Fruit fly (Drosophila melanogaster) whole organism, pupa: ENCODE measurements around the gene Rel.

Source experiments
- CG10348 ChIP-seq: fragments of 200-800 bp; sonication (Bioruptor generic); IDR thresholded peaks from 2 replicates; pipeline ENCODE4 v1.3.6; 2022; ENCODE audit warnings: missing biosample characterization, missing genetic modification characterization
- CG15710 ChIP-seq: fragments of 200-800 bp; sonication (Bioruptor generic); optimal IDR thresholded peaks from 2 replicates; lab custom pipeline; 2018; ENCODE audit warnings: missing biosample characterization, mild to moderate bottlenecking, missing genetic modification characterization, moderate library complexity
- CG4496 ChIP-seq: fragments of 200-800 bp; sonication (Bioruptor generic); IDR thresholded peaks from 3 replicates; pipeline ENCODE4 v1.3.6; 2022; ENCODE audit warnings: missing biosample characterization, missing genetic modification characterization
- D1 ChIP-seq: fragments of 200-800 bp; sonication (Bioruptor generic); optimal IDR thresholded peaks from 2 replicates; lab custom pipeline; 2018; ENCODE audit warnings: missing biosample characterization, mild to moderate bottlenecking, missing genetic modification characterization, moderate library complexity
- Snoo ChIP-seq: fragments of 200-800 bp; sonication (Bioruptor generic); optimal IDR thresholded peaks from 3 replicates; lab custom pipeline; 2017; ENCODE audit warnings: missing biosample characterization, mild to moderate bottlenecking, missing genetic modification characterization, inconsistent platforms
- gl ChIP-seq: fragments of 200-800 bp; sonication (Bioruptor generic); optimal IDR thresholded peaks from 2 replicates; lab custom pipeline; 2018; ENCODE audit warnings: missing biosample characterization, mild to moderate bottlenecking, missing genetic modification characterization
- rn ChIP-seq: fragments of 200-800 bp; sonication (Bioruptor generic); IDR thresholded peaks from 2 replicates; pipeline ENCODE4 v1.3.6; 2022; ENCODE audit warnings: missing biosample characterization, missing genetic modification characterization

- peak; percentile 99 for TF ChIP-seq CG15710 (tag; lab: Kevin White, UChicago)
- TF ChIP-seq gl = peak; percentile 98
- TF ChIP-seq D1 (tag; lab: Kevin White, UChicago) = peak; percentile 99
- TF ChIP-seq CG10348 (GFP tag; lab: Robert Waterston, UW) = peak; percentile 95
- peak; percentile 99 for TF ChIP-seq CG4496 (GFP tag; lab: Robert Waterston, UW)
- TF ChIP-seq rn (GFP tag; lab: Robert Waterston, UW) = peak; percentile 98
- TF ChIP-seq Snoo (tag; lab: Kevin White, UChicago) = peak; percentile 97
Measured at dm6 chr3R:9031797-9032418, 15.9 kb downstream of the Rel start.
